Worm (Caenorhabditis elegans) whole organism, L2 larva: ENCODE measurements around the gene R02D5.10.

Experiments used
- C34F6.9 ChIP-seq: fragments of 150-350 bp; optimal IDR thresholded peaks from 2 replicates; lab custom pipeline; 2014; ENCODE audit warnings: missing biosample characterization, missing genetic modification characterization
- R02D3.7 ChIP-seq: fragments of 150-350 bp; optimal IDR thresholded peaks from 2 replicates; lab custom pipeline; 2014; ENCODE audit warnings: missing biosample characterization, missing genetic modification characterization
- ZK546.5 ChIP-seq: sonication (generic microtip); optimal IDR thresholded peaks from 2 replicates; lab custom pipeline; 2017; ENCODE audit warnings: missing biosample characterization, missing genetic modification characterization
- alr-1 ChIP-seq: fragments of 150-350 bp; optimal IDR thresholded peaks from 2 replicates; lab custom pipeline; 2014; ENCODE audit warnings: missing biosample characterization, missing genetic modification characterization
- aly-2 ChIP-seq: fragments of 150-350 bp; optimal IDR thresholded peaks from 2 replicates; lab custom pipeline; 2014; ENCODE audit warnings: missing biosample characterization, missing genetic modification characterization
- ama-1 ChIP-seq: fragments of 150-350 bp; optimal IDR thresholded peaks from 2 replicates; lab custom pipeline; 2018; ENCODE audit warnings: inconsistent platforms
- blmp-1 ChIP-seq: sonication (generic microtip); optimal IDR thresholded peaks from 2 replicates; lab custom pipeline; 2017; ENCODE audit warnings: missing genetic modification characterization, mild to moderate bottlenecking, missing compliant biosample characterization, antibody characterized with exemption, moderate library complexity; ENCODE audit not compliant: insufficient read depth
- ceh-16 ChIP-seq: fragments of 150-350 bp; optimal IDR thresholded peaks from 2 replicates; lab custom pipeline; 2014; ENCODE audit warnings: missing biosample characterization, missing genetic modification characterization
- ceh-82 ChIP-seq: fragments of 150-350 bp; optimal IDR thresholded peaks from 2 replicates; lab custom pipeline; 2014; ENCODE audit warnings: missing biosample characterization, missing genetic modification characterization
- crh-2 ChIP-seq: sonication (generic microtip); optimal IDR thresholded peaks from 2 replicates; lab custom pipeline; 2017; ENCODE audit warnings: missing biosample characterization, missing genetic modification characterization
- dmd-4 ChIP-seq: sonication (generic microtip); optimal IDR thresholded peaks from 2 replicates; lab custom pipeline; 2017; ENCODE audit warnings: missing biosample characterization, missing genetic modification characterization
- egl-27 ChIP-seq: sonication (generic microtip); optimal IDR thresholded peaks from 3 replicates; lab custom pipeline; 2017; ENCODE audit warnings: missing biosample characterization, missing genetic modification reagents, missing genetic modification characterization
- elt-1 ChIP-seq: fragments of 150-350 bp; optimal IDR thresholded peaks from 2 replicates; lab custom pipeline; 2014; ENCODE audit warnings: missing biosample characterization, missing genetic modification characterization
- elt-3 ChIP-seq: sonication (generic microtip); optimal IDR thresholded peaks from 2 replicates; lab custom pipeline; 2017; ENCODE audit warnings: missing biosample characterization, missing genetic modification characterization
- fos-1 ChIP-seq: fragments of 150-350 bp; optimal IDR thresholded peaks from 2 replicates; lab custom pipeline; 2014; ENCODE audit warnings: missing biosample characterization, missing genetic modification characterization
- gmeb-1 ChIP-seq: fragments of 150-350 bp; optimal IDR thresholded peaks from 2 replicates; lab custom pipeline; 2014; ENCODE audit warnings: missing biosample characterization, missing genetic modification characterization
- lin-11 ChIP-seq: fragments of 150-350 bp; sonication (generic microtip); optimal IDR thresholded peaks from 2 replicates; lab custom pipeline; 2014; ENCODE audit warnings: missing biosample characterization, missing genetic modification characterization, inconsistent platforms, mixed read lengths
- lin-39 ChIP-seq: fragments of 150-350 bp; optimal IDR thresholded peaks from 2 replicates; lab custom pipeline; 2014; ENCODE audit warnings: missing biosample characterization, missing genetic modification reagents, missing genetic modification characterization
- lsy-2 ChIP-seq, 2 experiments: fragments of 150-350 bp in 1 of 2; sonication (generic microtip) in 1 of 2; optimal IDR thresholded peaks; 2 replicates each; lab custom pipeline; 2014 to 2017; ENCODE audit warnings: missing biosample characterization in 2 of 2, missing genetic modification characterization in 2 of 2
- mab-5 ChIP-seq: fragments of 150-350 bp; optimal IDR thresholded peaks from 2 replicates; lab custom pipeline; 2014; ENCODE audit warnings: missing biosample characterization, missing genetic modification characterization
- mdl-1 ChIP-seq, 2 experiments: fragments of 150-350 bp in 1 of 2; sonication (generic microtip) in 1 of 2; optimal IDR thresholded peaks; 2 replicates each; lab custom pipeline; 2017; ENCODE audit warnings: missing biosample characterization in 2 of 2, missing genetic modification characterization in 2 of 2
- nhr-10 ChIP-seq: sonication (generic microtip); optimal IDR thresholded peaks from 2 replicates; lab custom pipeline; 2017; ENCODE audit warnings: missing biosample characterization, missing genetic modification characterization
- nhr-11 ChIP-seq: fragments of 150-350 bp; optimal IDR thresholded peaks from 2 replicates; lab custom pipeline; 2014; ENCODE audit warnings: missing biosample characterization, missing genetic modification characterization
- nhr-12 ChIP-seq: fragments of 150-350 bp; optimal IDR thresholded peaks from 2 replicates; lab custom pipeline; 2014; ENCODE audit warnings: missing biosample characterization, missing genetic modification characterization
- nhr-129 ChIP-seq: fragments of 150-350 bp; optimal IDR thresholded peaks from 2 replicates; lab custom pipeline; 2014; ENCODE audit warnings: missing biosample characterization, missing genetic modification characterization
- nhr-237 ChIP-seq: fragments of 150-350 bp; optimal IDR thresholded peaks from 2 replicates; lab custom pipeline; 2014; ENCODE audit warnings: missing biosample characterization, missing genetic modification characterization
- nhr-25 ChIP-seq: fragments of 150-350 bp; sonication (generic microtip); optimal IDR thresholded peaks from 3 replicates; lab custom pipeline; 2014; ENCODE audit warnings: missing biosample characterization, missing genetic modification characterization
- nhr-6 ChIP-seq: fragments of 150-350 bp; optimal IDR thresholded peaks from 2 replicates; lab custom pipeline; 2014; ENCODE audit warnings: missing biosample characterization, missing genetic modification characterization
- nhr-77 ChIP-seq: fragments of 150-350 bp; optimal IDR thresholded peaks from 2 replicates; lab custom pipeline; 2014; ENCODE audit warnings: missing biosample characterization, missing genetic modification characterization
- peb-1 ChIP-seq: fragments of 150-350 bp; optimal IDR thresholded peaks from 2 replicates; lab custom pipeline; 2014; ENCODE audit warnings: missing biosample characterization, missing genetic modification characterization
- sem-4 ChIP-seq: fragments of 150-350 bp; optimal IDR thresholded peaks from 2 replicates; lab custom pipeline; 2014; ENCODE audit warnings: missing biosample characterization, missing genetic modification reagents, missing genetic modification characterization
- skn-1 ChIP-seq: sonication (generic microtip); optimal IDR thresholded peaks from 2 replicates; lab custom pipeline; 2017; ENCODE audit warnings: missing biosample characterization, missing genetic modification characterization
- sma-3 ChIP-seq: sonication (generic microtip); optimal IDR thresholded peaks from 2 replicates; lab custom pipeline; 2016; ENCODE audit warnings: missing genetic modification reagents, missing genetic modification characterization, missing compliant biosample characterization
- sma-9 ChIP-seq, 2 experiments: fragments of 150-350 bp in 1 of 2; sonication (generic microtip) in 1 of 2; optimal IDR thresholded peaks; 2 replicates each; lab custom pipeline; 2014 to 2016; ENCODE audit warnings: missing genetic modification characterization in 2 of 2, mild to moderate bottlenecking in 1 of 2, missing biosample characterization in 1 of 2, missing compliant biosample characterization in 1 of 2, missing genetic modification reagents in 1 of 2, moderate library complexity in 1 of 2
- unc-39 ChIP-seq: fragments of 150-350 bp; optimal IDR thresholded peaks from 2 replicates; lab custom pipeline; 2014; ENCODE audit warnings: missing biosample characterization, missing genetic modification characterization
- unc-62 ChIP-seq: fragments of 150-350 bp; optimal IDR thresholded peaks from 2 replicates; lab custom pipeline; 2014; ENCODE audit warnings: missing biosample characterization, missing genetic modification reagents, missing genetic modification characterization
- zag-1 ChIP-seq: fragments of 150-350 bp; optimal IDR thresholded peaks from 2 replicates; lab custom pipeline; 2014; ENCODE audit warnings: missing biosample characterization, missing genetic modification characterization
- ztf-11 ChIP-seq: sonication (generic microtip); optimal IDR thresholded peaks from 2 replicates; lab custom pipeline; 2017; ENCODE audit warnings: missing biosample characterization, missing genetic modification characterization
- ztf-4 ChIP-seq: fragments of 150-350 bp; optimal IDR thresholded peaks from 2 replicates; lab custom pipeline; 2014; ENCODE audit warnings: missing biosample characterization, missing genetic modification characterization

The R02D5.10 gene

DNA sequence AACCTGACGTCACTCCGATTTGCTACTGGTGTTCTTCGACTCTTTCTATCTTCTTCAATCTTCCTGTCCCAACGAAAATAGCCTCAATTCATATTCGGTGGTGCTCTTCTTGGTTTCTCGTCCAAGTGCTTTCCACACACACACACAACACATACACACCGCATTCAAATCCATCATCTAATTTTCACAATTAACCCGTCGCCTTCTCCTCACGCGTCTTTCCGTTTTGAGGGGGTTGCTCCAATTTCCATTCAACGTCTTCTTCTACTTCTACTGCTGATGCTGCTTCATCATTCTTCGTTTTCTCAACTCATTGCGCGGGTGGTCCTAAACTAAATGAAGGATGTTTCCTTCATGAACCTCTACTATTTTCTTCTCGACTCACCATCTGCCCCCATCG lies 9.0 kb downstream of the R02D5.10 start:
- TF ChIP-seq nhr-77 (tag; lab: Kevin White, UChicago) (no peak), peb-1 (tag; lab: Kevin White, UChicago) (no peak), alr-1 (tag; lab: Kevin White, UChicago) (no peak), unc-39 (tag; lab: Kevin White, UChicago) (no peak)

DNA sequence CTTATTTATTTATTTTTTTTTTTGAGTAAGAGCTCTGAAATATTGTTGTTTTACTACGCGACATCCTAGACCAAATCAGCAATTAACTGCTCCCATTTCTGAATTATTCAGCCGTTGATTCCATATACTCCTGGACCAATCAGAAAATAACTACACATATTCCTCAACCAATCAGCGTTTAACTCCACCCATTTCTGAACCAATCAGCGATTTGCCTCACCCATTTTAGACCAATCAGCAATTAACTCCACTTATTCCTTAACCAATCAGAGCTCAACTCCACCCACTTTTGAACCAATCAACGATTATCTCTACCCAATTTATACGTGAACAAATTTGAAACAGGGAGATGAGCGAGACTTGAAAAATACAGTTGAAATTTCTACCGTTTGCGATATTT lies 11.6 kb downstream of the R02D5.10 start:
- no peak for TF ChIP-seq ceh-16 (tag; lab: Kevin White, UChicago)
- no peak for TF ChIP-seq elt-3 (tag; lab: Kevin White, UChicago)
- no peak for TF ChIP-seq sma-3 (GFP tag; lab: Kevin White, UChicago)
- no peak for TF ChIP-seq mab-5 (tag; lab: Kevin White, UChicago)
- no peak for TF ChIP-seq ceh-82 (tag; lab: Kevin White, UChicago)
- no peak for TF ChIP-seq dmd-4 (tag; lab: Kevin White, UChicago)

DNA sequence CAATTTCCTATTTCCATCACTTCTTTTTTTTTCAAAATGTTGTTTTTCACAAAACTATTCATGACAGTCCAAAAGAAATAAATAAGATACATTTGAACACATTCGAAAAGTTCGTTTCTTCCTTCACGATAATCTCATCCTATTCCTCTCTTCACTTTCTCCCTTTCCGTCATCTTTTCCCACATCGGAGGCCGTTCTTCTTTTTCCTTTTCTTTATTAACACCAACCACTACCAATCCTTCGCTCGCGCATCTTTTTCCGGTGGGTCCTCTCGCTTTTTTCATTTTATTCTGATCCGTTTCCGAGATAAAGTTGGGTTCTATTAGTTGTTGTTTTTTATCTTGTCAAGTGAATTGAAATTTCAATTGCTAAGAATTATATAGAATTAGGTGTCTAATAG lies 13.4 kb downstream of the R02D5.10 start:
- TF ChIP-seq nhr-12 (tag; lab: Kevin White, UChicago) (no peak), nhr-129 (tag; lab: Kevin White, UChicago) (no peak), sma-9 (GFP tag; optimal IDR thresholded peaks at IDR 0.05; lab: Kevin White, UChicago) (no peak), sma-9 (tag; optimal IDR thresholded peaks at IDR 0.05; lab: Kevin White, UChicago) (no peak), ama-1 (no peak), lin-11 (tag; lab: Kevin White, UChicago) (no peak), crh-2 (tag; lab: Kevin White, UChicago) (no peak), fos-1 (no peak), ztf-4 (tag; lab: Kevin White, UChicago) (no peak), elt-3 (tag; lab: Kevin White, UChicago) (no peak), ceh-16 (tag; lab: Kevin White, UChicago) (no peak), C34F6.9 (tag; lab: Kevin White, UChicago) (peak; percentile 17), sem-4 (tag; lab: Kevin White, UChicago) (peak; percentile 21), lin-39 (tag; lab: Kevin White, UChicago) (no peak), dmd-4 (tag; lab: Kevin White, UChicago) (no peak), zag-1 (tag; lab: Kevin White, UChicago) (no peak), blmp-1 (tag; lab: Kevin White, UChicago) (peak; percentile 77), nhr-10 (no peak), alr-1 (tag; lab: Kevin White, UChicago) (no peak), nhr-6 (no peak), lsy-2 (tag; optimal IDR thresholded peaks at IDR 0.05; lab: Kevin White, UChicago) (no peak), mab-5 (tag; lab: Kevin White, UChicago) (no peak), R02D3.7 (tag; lab: Kevin White, UChicago) (no peak), ztf-11 (tag; lab: Kevin White, UChicago) (no peak), nhr-11 (tag; lab: Kevin White, UChicago) (no peak), skn-1 (tag; lab: Kevin White, UChicago) (no peak), egl-27 (tag; lab: Kevin White, UChicago) (no peak)

DNA sequence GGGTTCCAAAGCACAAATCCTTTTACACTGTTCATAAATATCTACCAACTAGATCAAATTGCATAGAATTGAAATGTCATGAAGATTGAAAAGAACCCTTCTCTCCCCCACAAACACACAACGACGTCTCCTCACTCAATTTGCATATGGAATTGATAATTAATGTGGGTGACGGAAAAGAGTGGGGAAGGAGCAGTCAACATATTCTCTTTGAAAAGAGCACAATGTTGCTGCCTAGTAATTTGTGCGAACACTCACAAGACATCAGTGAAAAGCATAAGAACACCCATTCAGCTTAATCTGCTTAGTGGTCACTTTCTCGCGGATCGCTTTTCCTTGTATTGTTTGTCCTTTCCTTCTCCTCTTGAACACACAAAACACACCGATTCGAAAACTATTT lies 14.4 kb downstream of the R02D5.10 start:
- TF ChIP-seq lsy-2 (tag; optimal IDR thresholded peaks at IDR 0.05; lab: Kevin White, UChicago), result no peak
- no peak for TF ChIP-seq ZK546.5
- no peak for TF ChIP-seq blmp-1 (tag; lab: Kevin White, UChicago)
- no peak for TF ChIP-seq zag-1 (tag; lab: Kevin White, UChicago)
- TF ChIP-seq ceh-82 (tag; lab: Kevin White, UChicago), result no peak
- TF ChIP-seq nhr-77 (tag; lab: Kevin White, UChicago), result no peak
- TF ChIP-seq gmeb-1, result no peak
- no peak for TF ChIP-seq aly-2
- TF ChIP-seq nhr-12 (tag; lab: Kevin White, UChicago), result no peak
- TF ChIP-seq crh-2 (tag; lab: Kevin White, UChicago), result no peak
- TF ChIP-seq sma-3 (GFP tag; lab: Kevin White, UChicago), result no peak
- no peak for TF ChIP-seq elt-1 (tag; lab: Kevin White, UChicago)
- TF ChIP-seq mdl-1 (tag; optimal IDR thresholded peaks at IDR 0.05; lab: Kevin White, UChicago), result no peak
- no peak for TF ChIP-seq nhr-129 (tag; lab: Kevin White, UChicago)
- TF ChIP-seq peb-1 (tag; lab: Kevin White, UChicago), result no peak
- no peak for TF ChIP-seq unc-62 (GFP tag; lab: Kevin White, UChicago)
- TF ChIP-seq unc-39 (tag; lab: Kevin White, UChicago), result no peak
- no peak for TF ChIP-seq nhr-25 (tag; lab: Kevin White, UChicago)
- TF ChIP-seq nhr-237, result no peak
